Fruit fly (Drosophila melanogaster): Measurements from ENCODE around the gene Mi-2.

Mi-2 gene

dm6 chr3L:19872465-19872883, 37.5 kb downstream of the Mi-2 start:
- TF ChIP-seq CTCF (optimal IDR thresholded peaks at IDR 0.05) (no peak), CG8478 (optimal IDR thresholded peaks at IDR 0.05) (no peak)

dm6 chr3L:19871667-19871931, 38.4 kb downstream of the Mi-2 start:
- TF ChIP-seq CTCF (optimal IDR thresholded peaks at IDR 0.05) (no peak), CG8478 (optimal IDR thresholded peaks at IDR 0.05) (no peak)

dm6 chr3L:19870843-19871666, 39.0 kb downstream of the Mi-2 start, which contains the start of the genes Rab8 and Usp32:
Gene Rab8, minus strand, starts transcription at chr3L:19871078.
Gene Usp32, plus strand, starts transcription at chr3L:19871139.
- TF ChIP-seq CTCF (optimal IDR thresholded peaks at IDR 0.05) (no peak), CG8478 (optimal IDR thresholded peaks at IDR 0.05) (no peak)

dm6 chr3L:19869698-19870097, 40.3 kb downstream of the Mi-2 start:
- no peak for TF ChIP-seq CTCF (optimal IDR thresholded peaks at IDR 0.05)
- TF ChIP-seq CG8478 (optimal IDR thresholded peaks at IDR 0.05) = no peak

dm6 chr3L:19867238-19867637, 42.8 kb downstream of the Mi-2 start:
- no peak for TF ChIP-seq CTCF (optimal IDR thresholded peaks at IDR 0.05)
- TF ChIP-seq CG8478 (optimal IDR thresholded peaks at IDR 0.05) = no peak

dm6 chr3L:19861215-19861614, 48.8 kb downstream of the Mi-2 start:
- TF ChIP-seq CTCF (optimal IDR thresholded peaks at IDR 0.05) (no peak), CG8478 (optimal IDR thresholded peaks at IDR 0.05) (no peak)

dm6 chr3L:19857923-19858490, 52.0 kb downstream of the Mi-2 start:
- TF ChIP-seq CG8478 (optimal IDR thresholded peaks at IDR 0.05) = no peak
- TF ChIP-seq CTCF (optimal IDR thresholded peaks at IDR 0.05) = no peak

- TF ChIP-seq CG8478 (optimal IDR thresholded peaks at IDR 0.05) (no peak), CTCF (optimal IDR thresholded peaks at IDR 0.05) (no peak)
Measured at dm6 chr3L:19848080-19848479, 61.9 kb downstream of the Mi-2 start.

- TF ChIP-seq CG8478 (optimal IDR thresholded peaks at IDR 0.05) = no peak
- no peak for TF ChIP-seq CTCF (optimal IDR thresholded peaks at IDR 0.05)
Measured at dm6 chr3L:19846960-19847359, 63.1 kb downstream of the Mi-2 start.

- TF ChIP-seq CG8478 (optimal IDR thresholded peaks at IDR 0.05) (no peak), CTCF (optimal IDR thresholded peaks at IDR 0.05) (no peak)
Measured at dm6 chr3L:19845907-19846301, 64.1 kb downstream of the Mi-2 start.

dm6 chr3L:19845047-19845906, 64.7 kb downstream of the Mi-2 start, which contains the start of gene Papss:
Gene Papss, plus strand, starts transcription at chr3L:19845293.
- TF ChIP-seq CG8478 (optimal IDR thresholded peaks at IDR 0.05) (no peak), CTCF (optimal IDR thresholded peaks at IDR 0.05) (no peak)

dm6 chr3L:19844507-19844906, 65.5 kb downstream of the Mi-2 start:
- no peak for TF ChIP-seq CG8478 (optimal IDR thresholded peaks at IDR 0.05)

dm6 chr3L:19836375-19836937, 73.6 kb downstream of the Mi-2 start, which contains the start of gene kto:
Gene kto, plus strand, starts transcription at chr3L:19836614.
- TF ChIP-seq CTCF (optimal IDR thresholded peaks at IDR 0.05) (no peak), CG8478 (optimal IDR thresholded peaks at IDR 0.05) (no peak)

dm6 chr3L:19834143-19834794, 75.7 kb downstream of the Mi-2 start, which contains the start of the genes trc and CG32221:
Gene trc, minus strand, starts transcription at chr3L:19834304.
Gene CG32221, plus strand, starts transcription at chr3L:19834670.
- no peak for TF ChIP-seq CG8478 (optimal IDR thresholded peaks at IDR 0.05)
- TF ChIP-seq CTCF (optimal IDR thresholded peaks at IDR 0.05) = no peak

- no peak for TF ChIP-seq CTCF (optimal IDR thresholded peaks at IDR 0.05)
- no peak for TF ChIP-seq CG8478 (optimal IDR thresholded peaks at IDR 0.05)
Measured at dm6 chr3L:19833227-19833626, 76.8 kb downstream of the Mi-2 start.

All from S2 (cell line).